Fruit fly (Drosophila melanogaster) whole organism, prepupa: ENCODE data around the gene Bem46.

Experiments used
- CG9139 ChIP-seq: fragments of 200-800 bp; sonication (Bioruptor generic); optimal IDR thresholded peaks from 3 replicates; lab custom pipeline; 2017; ENCODE audit warnings: missing biosample characterization, mild to moderate bottlenecking, missing genetic modification characterization
- Gug ChIP-seq: fragments of 200-800 bp; sonication (Bioruptor generic); IDR thresholded peaks from 2 replicates; pipeline ENCODE4 v1.3.6; 2022; ENCODE audit warnings: missing biosample characterization, missing genetic modification characterization
- eg ChIP-seq: fragments of 200-800 bp; sonication (Bioruptor generic); IDR thresholded peaks from 3 replicates; pipeline ENCODE4 v1.3.6; 2022; ENCODE audit warnings: missing biosample characterization, missing genetic modification characterization
- fkh ChIP-seq: fragments of 200-800 bp; sonication (Bioruptor generic); optimal IDR thresholded peaks from 3 replicates; lab custom pipeline; 2017; ENCODE audit warnings: missing biosample characterization, mild to moderate bottlenecking, missing genetic modification characterization, moderate library complexity
- pdm3 ChIP-seq: fragments of 200-800 bp; sonication (Bioruptor generic); optimal IDR thresholded peaks from 3 replicates; lab custom pipeline; 2016; ENCODE audit warnings: missing biosample characterization, missing genetic modification characterization
- vri ChIP-seq: fragments of 200-800 bp; sonication (Bioruptor generic); optimal IDR thresholded peaks from 3 replicates; lab custom pipeline; 2016; ENCODE audit warnings: missing biosample characterization, mild to moderate bottlenecking, missing genetic modification characterization

- TF ChIP-seq pdm3 (GFP tag; lab: Kevin White, UChicago) (peak; percentile 14), vri (GFP tag; lab: Kevin White, UChicago) (no peak), CG9139 (GFP tag; lab: Kevin White, UChicago) (no peak), fkh (GFP tag; lab: Kevin White, UChicago) (no peak), Gug (GFP tag; lab: Robert Waterston, UW) (0 out of 2 replicates have a peak, but pooled peaks have one; percentile 38), eg (GFP tag; lab: Robert Waterston, UW) (0 out of 3 replicates have a peak, but pooled peaks have one; percentile 16)
Measured at dm6 chr2L:2942639-2943038, 45.3 kb upstream of the Bem46 start.
